Fruit fly (Drosophila melanogaster) S2 (cell line): ENCODE results near the gene Non2.

Source experiments
- CG8478 ChIP-seq: fragments of >200 bp; optimal IDR thresholded peaks from 2 replicates; lab custom pipeline; 2018
- CTCF ChIP-seq, 2 experiments: fragments of >200 bp; optimal IDR thresholded peaks; 2 replicates each; lab custom pipeline; 2018

DNA sequence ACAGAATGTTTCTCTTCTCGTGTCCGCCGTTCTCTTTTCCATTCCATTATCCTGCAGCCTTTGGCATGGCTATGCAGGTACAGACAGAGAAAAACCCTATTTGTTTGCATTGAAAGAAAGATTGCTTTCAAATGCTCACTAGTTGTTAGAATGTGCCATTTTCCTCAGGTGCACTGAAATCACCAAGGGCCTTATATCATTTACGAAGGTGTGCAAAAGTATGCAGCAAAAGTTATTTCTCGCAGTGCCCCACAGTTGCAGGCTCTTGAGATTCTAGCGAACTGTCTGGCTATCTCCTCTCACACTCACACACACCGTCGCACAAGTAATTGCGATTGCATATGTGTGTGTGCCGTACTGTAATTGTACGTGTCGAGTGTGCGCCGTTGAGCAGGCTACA, 33.5 kb downstream of the Non2 start:
- no peak for TF ChIP-seq CTCF (optimal IDR thresholded peaks at IDR 0.05; lab: Kevin White, UChicago)
- TF ChIP-seq CG8478 = no peak
